Worm (Caenorhabditis elegans) whole organism, early embryonic: Measurements from ENCODE around the gene F53H2.1.
A peak's percentile ranks its signal among the peaks of the same experiment; 100 is the strongest.

Experiments used
- B0310.2 ChIP-seq: sonication (generic microtip); optimal IDR thresholded peaks from 2 replicates; lab custom pipeline; 2016; ENCODE audit warnings: mild to moderate bottlenecking, missing genetic modification characterization, missing compliant biosample characterization
- F13C5.2 ChIP-seq: sonication (generic microtip); optimal IDR thresholded peaks from 2 replicates; lab custom pipeline; 2017; ENCODE audit warnings: mild to moderate bottlenecking, missing genetic modification characterization, inconsistent platforms, missing compliant biosample characterization
- aly-1 ChIP-seq: sonication (generic microtip); optimal IDR thresholded peaks from 2 replicates; lab custom pipeline; 2016; ENCODE audit warnings: missing genetic modification characterization, missing compliant biosample characterization
- ama-1 ChIP-seq: fragments of 150-350 bp; optimal IDR thresholded peaks from 2 replicates; lab custom pipeline; 2014
- ceh-13 ChIP-seq: fragments of 200-800 bp; sonication (Bioruptor generic); optimal IDR thresholded peaks from 2 replicates; lab custom pipeline; 2018; ENCODE audit warnings: mild to moderate bottlenecking, missing genetic modification characterization, missing compliant biosample characterization
- ceh-36 ChIP-seq: sonication (generic microtip); optimal IDR thresholded peaks from 2 replicates; lab custom pipeline; 2016; ENCODE audit warnings: missing genetic modification characterization, inconsistent platforms, missing compliant biosample characterization
- ets-7 ChIP-seq: sonication (generic microtip); optimal IDR thresholded peaks from 2 replicates; lab custom pipeline; 2016; ENCODE audit warnings: missing genotype, missing genetic modification characterization, missing compliant biosample characterization
- flt-1 ChIP-seq: fragments of 200-800 bp; sonication (Bioruptor generic); IDR thresholded peaks from 2 replicates; pipeline ENCODE4 v1.3.6; 2022; ENCODE audit warnings: missing genetic modification characterization, missing compliant biosample characterization
- hmbx-1 ChIP-seq: sonication (generic microtip); optimal IDR thresholded peaks from 2 replicates; lab custom pipeline; 2016; ENCODE audit warnings: mild to moderate bottlenecking, missing genetic modification characterization, missing compliant biosample characterization
- hmg-4 ChIP-seq: fragments of 200-800 bp; sonication (Bioruptor generic); optimal IDR thresholded peaks from 2 replicates; lab custom pipeline; 2018; ENCODE audit warnings: mild to moderate bottlenecking, missing genetic modification characterization, missing compliant biosample characterization
- hnd-1 ChIP-seq: sonication (generic microtip); optimal IDR thresholded peaks from 2 replicates; lab custom pipeline; 2016; ENCODE audit warnings: missing genetic modification characterization, missing compliant biosample characterization
- pes-1 ChIP-seq: fragments of 200-800 bp; sonication (Bioruptor generic); IDR thresholded peaks from 2 replicates; pipeline ENCODE4 v1.3.6; 2022; ENCODE audit warnings: missing genetic modification reagents, missing genetic modification characterization, missing compliant biosample characterization
- scrt-1 ChIP-seq: fragments of 200-800 bp; sonication (Bioruptor generic); IDR thresholded peaks from 2 replicates; pipeline ENCODE4 v1.3.6; 2022; ENCODE audit warnings: missing genetic modification characterization, missing compliant biosample characterization
- sea-1 ChIP-seq: fragments of 200-800 bp; sonication (Bioruptor generic); conservative IDR thresholded peaks from 2 replicates; pipeline ENCODE4 v1.3.6; 2022; ENCODE audit warnings: missing genetic modification characterization, missing compliant biosample characterization
- tbx-11 ChIP-seq: fragments of 200-800 bp; sonication (Bioruptor generic); IDR thresholded peaks from 2 replicates; pipeline ENCODE4 v1.3.6; 2022; ENCODE audit warnings: missing genetic modification characterization, missing compliant biosample characterization
- tbx-37 ChIP-seq: fragments of 200-800 bp; sonication (Bioruptor generic); conservative IDR thresholded peaks from 2 replicates; pipeline ENCODE4 v1.3.6; 2022; ENCODE audit warnings: missing genetic modification reagents, missing genetic modification characterization, missing compliant biosample characterization
- tra-4 ChIP-seq: sonication (generic microtip); optimal IDR thresholded peaks from 2 replicates; lab custom pipeline; 2017; ENCODE audit warnings: missing genetic modification characterization, missing compliant biosample characterization

F53H2.1 gene

DNA sequence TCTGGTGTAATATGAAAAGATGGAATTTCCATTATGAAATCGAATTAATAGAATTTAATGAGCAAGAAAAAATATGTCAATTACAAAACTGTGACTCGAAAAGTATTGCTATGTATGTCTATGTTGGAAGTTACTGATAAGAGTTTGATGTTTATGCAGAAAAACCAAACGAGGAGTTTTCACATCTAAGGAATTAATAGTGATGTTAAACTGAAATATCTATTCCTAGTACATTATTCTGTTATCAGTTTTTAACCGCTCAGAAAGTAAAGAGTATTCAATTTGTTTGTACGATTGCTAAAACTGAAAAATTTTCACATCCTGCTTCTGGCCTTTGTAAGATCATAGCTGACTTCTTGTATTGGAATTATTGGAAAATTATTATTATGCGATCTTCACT lies 573 bp upstream of the F53H2.1 start, which contains the start of gene K02E2.7:
Gene K02E2.7 (minus strand): TSS at position 101 of the 400 bp plus-strand sequence.
- no peak for TF ChIP-seq sea-1 (GFP tag; lab: Robert Waterston, UW)
- TF ChIP-seq aly-1 (tag; lab: Kevin White, UChicago): no peak
- TF ChIP-seq tbx-37 (GFP tag; lab: Robert Waterston, UW): no peak
- no peak for TF ChIP-seq B0310.2 (tag; lab: Kevin White, UChicago)
- TF ChIP-seq ceh-36 (tag; lab: Kevin White, UChicago): no peak
- TF ChIP-seq ets-7 (tag; lab: Kevin White, UChicago): no peak
- no peak for TF ChIP-seq tra-4
- TF ChIP-seq scrt-1 (GFP tag; lab: Robert Waterston, UW): no peak
- no peak for TF ChIP-seq hmg-4 (GFP tag; lab: Kevin White, UChicago)
- no peak for TF ChIP-seq flt-1
- TF ChIP-seq pes-1 (GFP tag; lab: Robert Waterston, UW): no peak

DNA sequence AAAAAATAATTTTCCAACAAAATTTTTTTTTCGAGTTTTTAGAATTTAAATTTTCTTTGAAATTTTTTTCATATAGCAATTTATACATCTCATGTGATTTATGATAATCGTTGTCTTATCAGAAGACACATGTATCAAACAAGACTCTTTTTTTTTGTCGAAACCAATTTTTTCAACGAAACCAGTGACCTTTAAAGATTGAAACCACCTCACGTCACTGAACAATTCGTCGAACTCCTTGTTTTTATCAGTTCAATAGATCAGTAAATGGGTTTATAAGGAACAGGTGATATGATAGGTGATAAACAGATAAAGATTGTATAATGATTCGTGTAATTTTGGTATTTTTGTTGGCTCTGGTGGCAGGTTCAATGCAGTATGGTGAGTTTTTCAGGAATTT lies 6.3 kb downstream of the F53H2.1 start, which contains the start of gene cnc-7:
Gene cnc-7 (plus strand): TSS at position 301 of the 400 bp plus-strand sequence.
- TF ChIP-seq ets-7 (tag; lab: Kevin White, UChicago) (no peak), ceh-36 (tag; lab: Kevin White, UChicago) (no peak), tra-4 (no peak), pes-1 (GFP tag; lab: Robert Waterston, UW) (no peak)

DNA sequence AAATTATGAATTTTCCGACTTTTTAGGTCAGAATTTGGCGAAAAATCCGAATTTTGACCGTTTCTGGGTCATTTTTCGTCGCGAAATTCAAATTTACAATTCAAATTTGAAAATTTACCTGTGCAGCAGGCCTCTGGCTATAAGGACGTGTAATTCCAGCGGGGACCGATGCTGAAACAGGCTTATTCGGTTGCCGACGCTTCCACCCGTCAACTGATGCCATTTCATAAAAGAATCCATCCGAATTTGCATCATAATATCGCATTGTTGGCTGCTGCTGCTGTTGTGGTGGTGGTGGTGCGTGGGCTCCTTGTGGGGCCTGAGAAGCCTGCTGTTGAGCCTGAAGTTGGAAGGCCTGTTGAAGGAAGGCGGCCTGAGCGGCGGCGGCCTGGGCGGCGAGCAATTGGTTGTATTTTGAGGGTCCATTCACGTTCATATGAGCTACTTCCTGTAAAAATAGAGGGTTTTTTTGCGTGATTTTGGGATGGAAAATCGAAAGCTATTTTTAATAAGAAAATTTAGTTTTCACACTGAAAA lies 12.1 kb downstream of the F53H2.1 start:
- TF ChIP-seq ama-1: peak; percentile 55
- TF ChIP-seq sea-1 (GFP tag; lab: Robert Waterston, UW): no peak

DNA sequence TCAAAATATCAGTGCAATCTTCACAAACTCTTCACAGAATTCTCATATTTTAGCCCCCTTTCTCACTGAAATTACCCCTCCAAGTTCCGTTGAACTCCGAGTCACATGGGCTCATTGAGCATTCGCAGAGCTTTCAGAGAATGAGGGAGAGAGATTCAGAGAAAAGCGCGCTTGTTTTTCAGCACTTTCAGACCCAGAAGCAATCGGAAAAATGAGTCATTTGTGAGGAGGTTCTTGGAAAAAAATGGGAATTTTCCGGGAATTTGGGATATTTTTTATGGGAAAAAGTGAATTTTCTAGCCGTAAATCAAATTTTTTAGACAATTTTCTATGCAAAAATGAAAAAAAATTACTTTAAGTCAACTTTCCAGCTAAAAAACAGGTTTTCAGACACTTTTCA lies 15.3 kb downstream of the F53H2.1 start:
- TF ChIP-seq pes-1 (GFP tag; lab: Robert Waterston, UW) (no peak), sea-1 (GFP tag; lab: Robert Waterston, UW) (no peak), F13C5.2 (tag; lab: Kevin White, UChicago) (no peak), scrt-1 (GFP tag; lab: Robert Waterston, UW) (no peak), ets-7 (tag; lab: Kevin White, UChicago) (no peak), tra-4 (no peak), tbx-11 (GFP tag; lab: Robert Waterston, UW) (no peak), hmbx-1 (tag; lab: Kevin White, UChicago) (no peak), ceh-36 (tag; lab: Kevin White, UChicago) (no peak), tbx-37 (GFP tag; lab: Robert Waterston, UW) (no peak), ceh-13 (GFP tag; lab: Kevin White, UChicago) (no peak), flt-1 (no peak), hmg-4 (GFP tag; lab: Kevin White, UChicago) (no peak)

DNA sequence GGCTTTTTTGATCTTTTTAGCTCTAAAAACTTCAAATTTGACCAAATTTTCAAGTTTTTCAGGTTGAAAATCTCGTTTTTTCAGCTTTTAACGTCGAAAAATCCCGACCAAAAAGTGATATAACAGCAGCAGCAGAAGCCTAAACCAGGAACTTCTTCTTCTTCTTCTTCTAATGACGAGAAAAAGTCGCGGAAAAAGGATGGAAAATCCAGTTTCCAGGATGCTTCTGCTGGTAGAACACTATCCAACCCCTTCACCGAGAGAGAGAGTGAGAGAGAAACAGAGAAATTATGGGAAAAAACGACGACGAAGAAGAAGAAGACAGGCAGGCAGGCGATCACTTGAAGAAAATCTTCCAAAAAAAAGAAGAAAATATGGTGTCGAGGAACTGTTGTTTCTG lies 19.3 kb downstream of the F53H2.1 start:
- TF ChIP-seq pes-1 (GFP tag; lab: Robert Waterston, UW) (no peak), tbx-11 (GFP tag; lab: Robert Waterston, UW) (no peak), B0310.2 (tag; lab: Kevin White, UChicago) (no peak), aly-1 (tag; lab: Kevin White, UChicago) (no peak), ceh-13 (GFP tag; lab: Kevin White, UChicago) (no peak), flt-1 (no peak), ama-1 (no peak), hmg-4 (GFP tag; lab: Kevin White, UChicago) (no peak), tbx-37 (GFP tag; lab: Robert Waterston, UW) (no peak), ceh-36 (tag; lab: Kevin White, UChicago) (no peak), hmbx-1 (tag; lab: Kevin White, UChicago) (no peak), sea-1 (GFP tag; lab: Robert Waterston, UW) (no peak), hnd-1 (tag; lab: Kevin White, UChicago) (no peak)

DNA sequence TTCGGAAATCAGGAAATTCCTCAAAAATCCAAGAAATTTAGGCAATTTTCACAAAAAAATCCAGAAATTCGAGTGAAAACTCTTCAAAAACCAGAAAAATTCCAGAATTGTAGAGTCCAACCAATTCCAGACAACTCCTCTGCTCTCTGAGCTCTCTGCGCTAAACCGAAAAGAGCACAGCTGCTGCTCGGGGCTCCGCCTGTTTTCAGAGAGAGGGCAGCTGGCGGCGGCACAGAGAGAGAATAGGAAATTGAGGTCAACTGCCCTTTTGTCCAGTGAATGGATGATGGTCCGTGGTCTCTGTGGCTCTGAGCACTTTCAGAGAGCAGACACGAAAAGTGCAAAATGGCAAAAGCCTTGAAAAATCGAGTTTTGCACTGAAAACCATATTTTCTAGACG lies 21.5 kb downstream of the F53H2.1 start:
- TF ChIP-seq ets-7 (tag; lab: Kevin White, UChicago) (no peak), ceh-13 (GFP tag; lab: Kevin White, UChicago) (no peak), F13C5.2 (tag; lab: Kevin White, UChicago) (no peak), hmg-4 (GFP tag; lab: Kevin White, UChicago) (no peak)

DNA sequence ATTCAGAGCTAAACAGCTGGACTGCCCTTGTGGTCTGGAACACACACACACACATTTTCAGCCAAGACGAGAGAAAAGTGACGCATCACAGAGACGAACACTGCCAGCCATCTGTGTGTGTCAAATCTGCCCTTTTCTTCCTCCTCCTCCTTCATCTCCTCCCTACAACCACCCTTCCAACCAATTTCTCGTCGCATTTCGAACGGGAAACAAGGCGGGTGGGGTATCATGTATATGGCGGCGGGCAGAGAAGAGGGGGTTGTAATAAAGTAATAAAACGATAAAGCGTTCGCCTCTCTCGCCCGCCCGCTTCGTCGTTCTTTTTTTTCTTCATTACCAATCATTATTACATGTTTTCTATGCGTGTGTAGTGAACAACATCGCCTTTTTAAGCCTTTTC lies 22.8 kb downstream of the F53H2.1 start:
- TF ChIP-seq ceh-36 (tag; lab: Kevin White, UChicago): peak; percentile 35
- TF ChIP-seq tbx-37 (GFP tag; lab: Robert Waterston, UW): no peak
- no peak for TF ChIP-seq hnd-1 (tag; lab: Kevin White, UChicago)
- TF ChIP-seq flt-1: peak; percentile 17; the same call in 1 of the 2 replicates
- TF ChIP-seq hmg-4 (GFP tag; lab: Kevin White, UChicago): peak; percentile 68

DNA sequence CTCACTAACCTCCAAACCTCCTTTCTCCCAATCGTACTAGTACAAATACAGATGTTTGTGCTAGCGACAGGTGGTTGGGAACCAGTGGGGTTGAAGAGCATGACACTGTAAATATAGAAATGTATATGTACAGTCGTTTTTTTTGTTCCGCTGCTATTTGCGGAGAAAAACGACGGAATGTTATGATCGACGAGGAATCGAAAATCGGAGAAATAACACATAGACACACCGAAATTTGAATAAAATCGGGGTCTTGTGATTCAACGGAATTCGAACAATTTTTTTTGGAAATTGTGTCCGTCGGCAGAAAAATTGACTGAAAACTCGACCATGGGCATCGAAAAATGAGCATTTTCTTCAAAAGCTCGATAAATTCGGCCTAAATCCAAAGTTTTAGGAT lies 24.1 kb downstream of the F53H2.1 start, which contains the start of gene F53H2.3:
Gene F53H2.3 (minus strand): TSS at position 101 of the 400 bp plus-strand sequence.
- TF ChIP-seq tbx-37 (GFP tag; lab: Robert Waterston, UW): no peak
- no peak for TF ChIP-seq aly-1 (tag; lab: Kevin White, UChicago)
- TF ChIP-seq tra-4: no peak
- TF ChIP-seq ceh-36 (tag; lab: Kevin White, UChicago): no peak
- no peak for TF ChIP-seq ama-1
- no peak for TF ChIP-seq F13C5.2 (tag; lab: Kevin White, UChicago)
- no peak for TF ChIP-seq scrt-1 (GFP tag; lab: Robert Waterston, UW)
- no peak for TF ChIP-seq tbx-11 (GFP tag; lab: Robert Waterston, UW)
- no peak for TF ChIP-seq hmbx-1 (tag; lab: Kevin White, UChicago)
- TF ChIP-seq hnd-1 (tag; lab: Kevin White, UChicago): no peak
- no peak for TF ChIP-seq ceh-13 (GFP tag; lab: Kevin White, UChicago)
- no peak for TF ChIP-seq sea-1 (GFP tag; lab: Robert Waterston, UW)
- TF ChIP-seq flt-1: no peak
- no peak for TF ChIP-seq B0310.2 (tag; lab: Kevin White, UChicago)
- TF ChIP-seq pes-1 (GFP tag; lab: Robert Waterston, UW): no peak
- no peak for TF ChIP-seq hmg-4 (GFP tag; lab: Kevin White, UChicago)
- TF ChIP-seq ets-7 (tag; lab: Kevin White, UChicago): no peak
